Worm (Caenorhabditis elegans) whole organism, young adult: Measurements from ENCODE around the gene str-168.

ENCODE experiments used
- attf-6 ChIP-seq: fragments of 200-800 bp; sonication (Bioruptor generic); IDR thresholded peaks from 2 replicates; pipeline ENCODE4 v1.3.6; 2022; ENCODE audit warnings: missing genetic modification reagents, missing genetic modification characterization, missing compliant biosample characterization
- efl-1 ChIP-seq: fragments of 150-350 bp; optimal IDR thresholded peaks from 2 replicates; lab custom pipeline; 2014; ENCODE audit warnings: missing biosample characterization, missing genetic modification reagents, missing genetic modification characterization
- him-1 ChIP-seq: sonication (generic microtip); optimal IDR thresholded peaks from 2 replicates; lab custom pipeline; 2016; ENCODE audit warnings: missing genotype, missing genetic modification reagents, missing genetic modification characterization, missing compliant biosample characterization
- nhr-120 ChIP-seq: fragments of 200-800 bp; sonication (Bioruptor generic); IDR thresholded peaks from 2 replicates; pipeline ENCODE4 v1.3.6; 2022; ENCODE audit warnings: missing genetic modification characterization, missing compliant biosample characterization
- snpc-1.1 ChIP-seq: sonication (generic microtip); optimal IDR thresholded peaks from 2 replicates; lab custom pipeline; 2017; ENCODE audit warnings: missing genetic modification characterization, mild to moderate bottlenecking, missing compliant biosample characterization, antibody characterized with exemption, moderate library complexity, missing genotype, missing genetic modification reagents; ENCODE audit not compliant: insufficient read depth
- snpc-3.4 ChIP-seq: sonication (generic microtip); optimal IDR thresholded peaks from 2 replicates; lab custom pipeline; 2017; ENCODE audit warnings: missing genetic modification characterization, mild to moderate bottlenecking, missing compliant biosample characterization, antibody characterized with exemption, moderate library complexity, missing genotype, missing genetic modification reagents
- unc-130 ChIP-seq: sonication (generic microtip); optimal IDR thresholded peaks from 2 replicates; lab custom pipeline; 2016; ENCODE audit warnings: missing genetic modification reagents, missing genetic modification characterization, missing compliant biosample characterization
- unc-62 ChIP-seq: fragments of 150-350 bp; optimal IDR thresholded peaks from 2 replicates; lab custom pipeline; 2014; ENCODE audit warnings: missing biosample characterization, missing genetic modification reagents, missing genetic modification characterization
- ztf-28 ChIP-seq: fragments of 200-800 bp; sonication (Bioruptor generic); IDR thresholded peaks from 2 replicates; pipeline ENCODE4 v1.3.6; 2022; ENCODE audit warnings: missing genetic modification reagents, missing genetic modification characterization, missing compliant biosample characterization

DNA sequence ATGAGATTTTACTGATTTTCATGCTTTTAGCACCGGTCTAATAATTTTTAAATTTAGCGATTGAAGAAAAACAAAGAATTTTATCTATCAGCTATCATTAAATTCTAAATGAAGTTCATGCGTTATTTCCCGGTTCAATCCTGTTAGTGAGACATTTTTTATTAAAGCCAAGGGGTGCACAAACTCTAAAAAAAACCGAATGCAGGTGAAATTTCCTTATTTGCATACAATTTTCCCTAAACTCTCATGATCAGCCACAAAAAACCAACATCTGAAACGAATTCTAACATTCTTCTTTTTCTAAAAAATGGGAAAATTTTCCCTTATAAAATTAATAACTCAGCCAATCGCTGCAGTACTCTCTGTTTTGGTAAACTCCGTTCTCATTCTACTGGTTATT, 25.7 kb upstream of the str-168 start, which contains the start of gene str-156:
- no peak for TF ChIP-seq efl-1 (GFP tag; lab: Kevin White, UChicago)
- no peak for TF ChIP-seq attf-6
- no peak for TF ChIP-seq nhr-120
- TF ChIP-seq snpc-1.1 (tag; lab: Kevin White, UChicago), result no peak
- no peak for TF ChIP-seq ztf-28 (GFP tag; lab: Robert Waterston, UW)
- TF ChIP-seq snpc-3.4 (tag; lab: Kevin White, UChicago), result no peak
- TF ChIP-seq unc-130 (GFP tag; lab: Kevin White, UChicago), result no peak
- TF ChIP-seq him-1 (tag; lab: Kevin White, UChicago), result no peak
- no peak for TF ChIP-seq unc-62
